Fruit fly (Drosophila melanogaster): ENCODE results near the gene CG6793.
A peak's percentile ranks its signal among the peaks of the same experiment; 100 is the strongest.

Gene CG6793

dm6 chr3L:12037449-12038163, 4.6 kb upstream of the CG6793 start (continued):
- TF ChIP-seq dm (GFP tag; optimal IDR thresholded peaks at IDR 0.05) (no peak), slou (GFP tag; optimal IDR thresholded peaks at IDR 0.05) (no peak), CG43689 (GFP tag; IDR thresholded peaks at IDR 0.05) (no peak), bcd (GFP tag; optimal IDR thresholded peaks at IDR 0.05) (peak; percentile 38), cato (GFP tag; optimal IDR thresholded peaks at IDR 0.05; ENCODE audit: borderline replicate concordance) (no peak), Meics (GFP tag; optimal IDR thresholded peaks at IDR 0.05) (peak; percentile 38), Atf6 (GFP tag; IDR thresholded peaks at IDR 0.05) (no peak), pan (optimal IDR thresholded peaks at IDR 0.05) (no peak), pan (GFP tag; optimal IDR thresholded peaks at IDR 0.05 in 1 of 2, IDR thresholded peaks at IDR 0.05 in 1 of 2) (peak in 1 of 2 experiments; percentile 43), Chrac-16 (GFP tag; optimal IDR thresholded peaks at IDR 0.05) (peak; percentile 5), CG32532 (GFP tag; IDR thresholded peaks at IDR 0.05) (peak; percentile 63; the same call in 1 of the 2 replicates), dpn (GFP tag; optimal IDR thresholded peaks at IDR 0.05) (peak in 1 of 2 experiments; percentile 24), amos (GFP tag; IDR thresholded peaks at IDR 0.05; ENCODE audit: partially characterized antibody) (no peak), Ets65A (GFP tag) (peak; percentile 39), psq (GFP tag; optimal IDR thresholded peaks at IDR 0.05) (no peak), Sry-β (GFP tag; optimal IDR thresholded peaks at IDR 0.05) (peak; percentile 20), Opbp (GFP tag; IDR thresholded peaks at IDR 0.05; ENCODE audit: partially characterized antibody) (no peak), lola (GFP tag; optimal IDR thresholded peaks at IDR 0.05) (peak in 1 of 3 experiments; percentile 58), CG31365 (tag; optimal IDR thresholded peaks at IDR 0.05) (no peak), CG3995 (GFP tag; optimal IDR thresholded peaks at IDR 0.05) (no peak), pzg (GFP tag; optimal IDR thresholded peaks at IDR 0.05) (no peak), en (GFP tag; optimal IDR thresholded peaks at IDR 0.05) (no peak), CG6791 (GFP tag; IDR thresholded peaks at IDR 0.05; ENCODE audit: partially characterized antibody) (no peak), fd3F (GFP tag; optimal IDR thresholded peaks at IDR 0.05) (no peak), Hr3 (GFP tag; optimal IDR thresholded peaks at IDR 0.05) (no peak), Nf-YA (GFP tag; IDR thresholded peaks at IDR 0.05) (0 out of 2 replicates have a peak, but pooled peaks have one; percentile 24), CG2199 (GFP tag; IDR thresholded peaks at IDR 0.05) (peak; percentile 54; the same call in 1 of the 3 replicates), CG1832 (GFP tag; optimal IDR thresholded peaks at IDR 0.05) (no peak), bab2 (GFP tag; optimal IDR thresholded peaks at IDR 0.05) (peak; percentile 31), bigmax (GFP tag; optimal IDR thresholded peaks at IDR 0.05) (no peak), Xrp1 (GFP tag; IDR thresholded peaks at IDR 0.05) (peak; percentile 85), dan (GFP tag; IDR thresholded peaks at IDR 0.05) (no peak; the same call in 1 of the 2 replicates), CG14441 (GFP tag; IDR thresholded peaks at IDR 0.05) (peak; percentile 67), zfh1 (GFP tag; IDR thresholded peaks at IDR 0.05) (peak; percentile 79), zf30C (GFP tag; optimal IDR thresholded peaks at IDR 0.05) (peak; percentile 3), az2 (GFP tag; optimal IDR thresholded peaks at IDR 0.05) (peak; percentile 39), CG8765 (GFP tag; IDR thresholded peaks at IDR 0.05) (no peak), CG4424 (GFP tag; optimal IDR thresholded peaks at IDR 0.05) (peak; percentile 70), CG18476 (GFP tag; optimal IDR thresholded peaks at IDR 0.05) (peak; percentile 45), CG10654 (GFP tag; optimal IDR thresholded peaks at IDR 0.05) (peak; percentile 16), odd (GFP tag; optimal IDR thresholded peaks at IDR 0.05) (no peak), CG16813 (GFP tag; IDR thresholded peaks at IDR 0.05; ENCODE audit: partially characterized antibody) (no peak), CTCF (GFP tag; optimal IDR thresholded peaks at IDR 0.05) (no peak), gsb (GFP tag; IDR thresholded peaks at IDR 0.05) (no peak), CG16779 (GFP tag; IDR thresholded peaks at IDR 0.05) (no peak), Hmr (GFP tag; optimal IDR thresholded peaks at IDR 0.05) (no peak), CG10366 (GFP tag; IDR thresholded peaks at IDR 0.05) (peak; percentile 53), nerfin-2 (GFP tag; IDR thresholded peaks at IDR 0.05; ENCODE audit: partially characterized antibody) (no peak), crp (GFP tag; optimal IDR thresholded peaks at IDR 0.05) (no peak), CG30020 (tag; optimal IDR thresholded peaks at IDR 0.05) (no peak)
